Fruit fly (Drosophila melanogaster) whole organism, embryonic: ENCODE data around the gene Sfp23F.

ENCODE experiments used
- ATbp ChIP-seq: fragments of 200-800 bp; sonication (Bioruptor generic); optimal IDR thresholded peaks from 2 replicates; lab custom pipeline; 2017; ENCODE audit warnings: missing biosample characterization, mild to moderate bottlenecking, missing genetic modification characterization, missing genetic modification reagents
- Aef1 ChIP-seq: fragments of 200-800 bp; sonication (Bioruptor generic); IDR thresholded peaks from 3 replicates; pipeline ENCODE4 v1.3.6; 2022; ENCODE audit warnings: missing biosample characterization, missing genetic modification characterization
- Asciz ChIP-seq: fragments of 200-800 bp; sonication (Bioruptor generic); optimal IDR thresholded peaks from 2 replicates; lab custom pipeline; 2017; ENCODE audit warnings: missing biosample characterization, mild to moderate bottlenecking, missing genetic modification characterization, missing genetic modification reagents
- BEAF-32 ChIP-seq: fragments of 200-800 bp; sonication (Bioruptor generic); optimal IDR thresholded peaks from 3 replicates; lab custom pipeline; 2017; ENCODE audit warnings: missing biosample characterization, missing genetic modification characterization, mild to moderate bottlenecking, moderate library complexity, missing genetic modification reagents
- Bteb2 ChIP-seq: fragments of 200-800 bp; sonication (Bioruptor generic); optimal IDR thresholded peaks from 2 replicates; lab custom pipeline; 2016; ENCODE audit warnings: missing biosample characterization, missing genetic modification characterization
- CG10366 ChIP-seq: fragments of 200-800 bp; sonication (Bioruptor generic); IDR thresholded peaks from 2 replicates; pipeline ENCODE4 v1.3.6; 2022; ENCODE audit warnings: missing biosample characterization, missing genetic modification characterization
- CG11085 ChIP-seq: fragments of 200-800 bp; sonication (Bioruptor generic); IDR thresholded peaks from 2 replicates; pipeline ENCODE4 v1.3.6; 2022; ENCODE audit warnings: missing biosample characterization, missing genetic modification characterization
- CG1233 ChIP-seq: fragments of 200-800 bp; sonication (Bioruptor generic); optimal IDR thresholded peaks from 4 replicates; lab custom pipeline; 2018; ENCODE audit warnings: missing biosample characterization, mild to moderate bottlenecking, missing genetic modification characterization
- CG13296 ChIP-seq: fragments of 200-800 bp; sonication (Bioruptor generic); optimal IDR thresholded peaks from 3 replicates; lab custom pipeline; 2018; ENCODE audit warnings: missing biosample characterization, mild to moderate bottlenecking, missing genetic modification characterization
- CG13424 ChIP-seq: fragments of 200-800 bp; sonication (Bioruptor generic); optimal IDR thresholded peaks from 2 replicates; lab custom pipeline; 2019; ENCODE audit warnings: missing biosample characterization, mild to moderate bottlenecking, missing genetic modification characterization, moderate library complexity
- CG14050 ChIP-seq: fragments of 200-800 bp; sonication (Bioruptor generic); IDR thresholded peaks from 3 replicates; pipeline ENCODE4 v1.3.6; 2022; ENCODE audit warnings: missing biosample characterization, missing genetic modification characterization
- CG1603 ChIP-seq: fragments of 200-800 bp; sonication (Bioruptor generic); optimal IDR thresholded peaks from 2 replicates; lab custom pipeline; 2019; ENCODE audit warnings: missing biosample characterization, mild to moderate bottlenecking, missing genetic modification characterization, moderate library complexity
- CG17361 ChIP-seq: fragments of 200-800 bp; sonication (Bioruptor generic); IDR thresholded peaks from 3 replicates; pipeline ENCODE4 v1.3.6; 2022; ENCODE audit warnings: missing biosample characterization, missing genetic modification characterization
- CG1832 ChIP-seq: fragments of 200-800 bp; sonication (Bioruptor generic); optimal IDR thresholded peaks from 2 replicates; lab custom pipeline; 2017; ENCODE audit warnings: missing biosample characterization, mild to moderate bottlenecking, missing genetic modification characterization, inconsistent platforms
- CG2202 ChIP-seq: fragments of 200-800 bp; sonication (Bioruptor generic); optimal IDR thresholded peaks from 2 replicates; lab custom pipeline; 2018; ENCODE audit warnings: missing biosample characterization, mild to moderate bottlenecking, missing genetic modification characterization
- CG2712 ChIP-seq: fragments of 200-800 bp; optimal IDR thresholded peaks from 3 replicates; lab custom pipeline; 2019; ENCODE audit warnings: missing biosample characterization, mild to moderate bottlenecking, missing genetic modification characterization, moderate library complexity
- CG3065 ChIP-seq: fragments of 200-800 bp; sonication (Bioruptor generic); optimal IDR thresholded peaks from 2 replicates; lab custom pipeline; 2016; ENCODE audit warnings: missing biosample characterization, missing genetic modification characterization
- CG33557 ChIP-seq: fragments of 200-800 bp; sonication (Bioruptor generic); optimal IDR thresholded peaks from 2 replicates; lab custom pipeline; 2019; ENCODE audit warnings: missing biosample characterization, mild to moderate bottlenecking, missing genetic modification characterization, moderate library complexity
- CG3407 ChIP-seq: fragments of 200-800 bp; sonication (Bioruptor generic); optimal IDR thresholded peaks from 2 replicates; lab custom pipeline; 2018; ENCODE audit warnings: missing biosample characterization, mild to moderate bottlenecking, missing genetic modification characterization
- CG4360 ChIP-seq: fragments of 200-800 bp; sonication (Bioruptor generic); IDR thresholded peaks from 2 replicates; pipeline ENCODE4 v1.3.6; 2022; ENCODE audit warnings: missing biosample characterization, missing genetic modification characterization
- CG4730 ChIP-seq: fragments of 200-800 bp; sonication (Bioruptor generic); IDR thresholded peaks from 2 replicates; pipeline ENCODE4 v1.3.6; 2022; ENCODE audit warnings: missing biosample characterization, missing genetic modification characterization
- CG6689 ChIP-seq: fragments of 200-800 bp; sonication (Bioruptor generic); IDR thresholded peaks from 2 replicates; pipeline ENCODE4 v1.3.6; 2022; ENCODE audit warnings: missing biosample characterization, missing genetic modification characterization
- CG6765 ChIP-seq: fragments of 200-800 bp; sonication (Bioruptor generic); optimal IDR thresholded peaks from 3 replicates; lab custom pipeline; 2017; ENCODE audit warnings: missing biosample characterization, mild to moderate bottlenecking, missing genetic modification characterization
- CG7987 ChIP-seq: fragments of 200-800 bp; sonication (Bioruptor generic); optimal IDR thresholded peaks from 2 replicates; lab custom pipeline; 2018; ENCODE audit warnings: missing biosample characterization, mild to moderate bottlenecking, missing genetic modification characterization, moderate library complexity
- CG8089 ChIP-seq: fragments of 200-800 bp; sonication (Bioruptor generic); optimal IDR thresholded peaks from 3 replicates; lab custom pipeline; 2016; ENCODE audit warnings: missing biosample characterization, missing genetic modification characterization
- CG9437 ChIP-seq: fragments of 200-800 bp; sonication (Bioruptor generic); optimal IDR thresholded peaks from 2 replicates; lab custom pipeline; 2018; ENCODE audit warnings: missing biosample characterization, mild to moderate bottlenecking, missing genetic modification characterization
- Doc2 ChIP-seq: fragments of 200-800 bp; sonication (Bioruptor generic); IDR thresholded peaks from 2 replicates; pipeline ENCODE4 v1.3.6; 2022; ENCODE audit warnings: missing biosample characterization, missing genetic modification characterization
- Drgx ChIP-seq: fragments of 200-800 bp; sonication (Bioruptor generic); IDR thresholded peaks from 2 replicates; pipeline ENCODE4 v1.3.6; 2022; ENCODE audit warnings: missing biosample characterization, missing genetic modification characterization
- Gsc ChIP-seq: fragments of 200-800 bp; sonication (Bioruptor generic); IDR thresholded peaks from 2 replicates; pipeline ENCODE4 v1.3.6; 2022; ENCODE audit warnings: missing biosample characterization, missing genetic modification characterization
- Lhr ChIP-seq: fragments of 200-800 bp; sonication (Bioruptor generic); optimal IDR thresholded peaks from 3 replicates; lab custom pipeline; 2017; ENCODE audit warnings: mild to moderate bottlenecking, missing biosample characterization, missing genetic modification reagents, missing genetic modification characterization
- NFAT ChIP-seq: fragments of 200-800 bp; sonication (Bioruptor generic); IDR thresholded peaks from 2 replicates; pipeline ENCODE4 v1.3.6; 2022; ENCODE audit warnings: missing biosample characterization, missing genetic modification characterization
- Six4 ChIP-seq: fragments of 200-800 bp; sonication (Bioruptor generic); optimal IDR thresholded peaks from 2 replicates; lab custom pipeline; 2016; ENCODE audit warnings: missing biosample characterization, missing genetic modification characterization
- abd-A ChIP-seq: fragments of 200-800 bp; sonication (Bioruptor generic); optimal IDR thresholded peaks from 3 replicates; lab custom pipeline; 2019; ENCODE audit warnings: missing biosample characterization, mild to moderate bottlenecking, missing genetic modification characterization, moderate library complexity
- cas ChIP-seq: fragments of 200-800 bp; sonication (Bioruptor generic); IDR thresholded peaks from 2 replicates; pipeline ENCODE4 v1.3.6; 2022; ENCODE audit warnings: missing biosample characterization, missing genetic modification characterization
- crol ChIP-seq: fragments of 200-800 bp; sonication (Bioruptor generic); IDR thresholded peaks from 2 replicates; pipeline ENCODE4 v1.3.6; 2022; ENCODE audit warnings: missing biosample characterization, missing genetic modification characterization
- ems ChIP-seq: fragments of 200-800 bp; sonication (Bioruptor generic); optimal IDR thresholded peaks from 3 replicates; lab custom pipeline; 2016; ENCODE audit warnings: missing biosample characterization, missing genetic modification characterization
- eyg ChIP-seq: fragments of 200-800 bp; sonication (Bioruptor generic); optimal IDR thresholded peaks from 3 replicates; lab custom pipeline; 2016; ENCODE audit warnings: missing biosample characterization, missing genetic modification characterization
- fd102C ChIP-seq: fragments of 200-800 bp; sonication (Bioruptor generic); optimal IDR thresholded peaks from 2 replicates; lab custom pipeline; 2018; ENCODE audit warnings: missing biosample characterization, mild to moderate bottlenecking, missing genetic modification characterization, moderate library complexity
- fd64A ChIP-seq: fragments of 200-800 bp; sonication (Bioruptor generic); optimal IDR thresholded peaks from 3 replicates; lab custom pipeline; 2018; ENCODE audit warnings: missing biosample characterization, mild to moderate bottlenecking, missing genetic modification characterization
- gsb ChIP-seq: fragments of 200-800 bp; sonication (Bioruptor generic); IDR thresholded peaks from 2 replicates; pipeline ENCODE4 v1.3.6; 2022; ENCODE audit warnings: missing biosample characterization, missing genetic modification characterization
- jumu ChIP-seq: fragments of 200-800 bp; sonication (Bioruptor generic); optimal IDR thresholded peaks from 3 replicates; lab custom pipeline; 2016; ENCODE audit warnings: missing biosample characterization, missing genetic modification characterization
- pfk ChIP-seq: fragments of 200-800 bp; sonication (Bioruptor generic); optimal IDR thresholded peaks from 2 replicates; lab custom pipeline; 2018; ENCODE audit warnings: missing biosample characterization, mild to moderate bottlenecking, missing genetic modification characterization, moderate library complexity
- run ChIP-seq: fragments of 200-800 bp; sonication (Bioruptor generic); optimal IDR thresholded peaks from 3 replicates; lab custom pipeline; 2018; ENCODE audit warnings: missing biosample characterization, mild to moderate bottlenecking, missing genetic modification characterization
- schlank ChIP-seq: fragments of 200-800 bp; sonication (Bioruptor generic); optimal IDR thresholded peaks from 2 replicates; lab custom pipeline; 2018; ENCODE audit warnings: missing biosample characterization, mild to moderate bottlenecking, missing genetic modification characterization
- sens ChIP-seq: fragments of 200-800 bp; sonication (Bioruptor generic); peaks from one replicate; lab custom pipeline; 2016; ENCODE audit warnings: missing biosample characterization, missing genetic modification characterization
- shn ChIP-seq: fragments of 200-800 bp; sonication (Bioruptor generic); optimal IDR thresholded peaks from 3 replicates; lab custom pipeline; 2016; ENCODE audit warnings: missing biosample characterization, missing genetic modification characterization
- sr ChIP-seq: fragments of 200-800 bp; sonication (Bioruptor generic); IDR thresholded peaks from 3 replicates; pipeline ENCODE4 v1.3.6; 2022; ENCODE audit warnings: missing biosample characterization, missing genetic modification characterization
- stc ChIP-seq: fragments of 200-800 bp; sonication (Bioruptor generic); IDR thresholded peaks from 2 replicates; pipeline ENCODE4 v1.3.6; 2022; ENCODE audit warnings: missing biosample characterization, missing genetic modification characterization
- tx ChIP-seq: fragments of 200-800 bp; sonication (Bioruptor generic); optimal IDR thresholded peaks from 2 replicates; lab custom pipeline; 2016; ENCODE audit warnings: missing biosample characterization, missing genetic modification characterization
- unc-4 ChIP-seq: fragments of 200-800 bp; sonication (Bioruptor generic); IDR thresholded peaks from 2 replicates; pipeline ENCODE4 v1.3.6; 2022; ENCODE audit warnings: missing biosample characterization, missing genetic modification characterization; ENCODE audit not compliant: partially characterized antibody
- zen ChIP-seq: fragments of 200-800 bp; sonication (Bioruptor generic); optimal IDR thresholded peaks from 3 replicates; lab custom pipeline; 2018; ENCODE audit warnings: missing biosample characterization, mild to moderate bottlenecking, missing genetic modification characterization, moderate library complexity

Gene Sfp23F

DNA sequence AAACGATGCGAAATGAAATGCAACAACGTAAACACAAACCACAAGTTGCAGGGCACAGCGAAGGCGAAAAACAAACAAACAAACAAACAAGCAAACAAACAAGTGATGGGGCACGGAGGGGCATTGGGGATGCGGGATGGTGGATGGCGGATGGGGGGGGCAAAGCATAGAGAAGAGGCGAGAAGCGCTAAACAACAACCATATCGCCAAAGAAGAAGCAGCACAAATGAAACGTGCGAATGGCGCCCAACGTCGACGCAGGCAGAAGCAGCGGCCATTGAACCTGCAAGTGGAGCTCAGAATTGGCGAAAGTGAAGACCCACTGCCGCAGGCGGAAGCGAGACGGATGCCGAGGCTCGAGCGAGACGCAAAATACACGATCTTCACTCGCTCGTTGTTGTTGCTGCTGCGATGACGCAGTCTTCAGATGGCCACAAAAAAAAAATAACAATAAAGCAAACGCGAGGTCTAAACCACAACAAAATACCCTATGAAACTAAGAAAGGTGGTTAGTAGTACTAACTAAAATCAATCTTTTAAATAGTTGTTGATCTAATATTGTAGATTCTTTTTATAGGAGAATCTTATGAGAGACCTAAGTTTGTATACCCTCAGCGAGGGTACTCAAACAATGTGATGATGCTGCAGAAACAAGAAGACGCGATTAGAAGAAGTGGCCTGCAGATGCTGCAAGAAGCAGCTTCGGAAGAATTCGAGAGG is 41.6 kb downstream of the Sfp23F start (continued):
- no peak for TF ChIP-seq Doc2 (GFP tag; lab: Robert Waterston, UW)
- peak; percentile 29 for TF ChIP-seq CG33557 (GFP tag; lab: Kevin White, UChicago)
- TF ChIP-seq CG17361 (GFP tag; lab: Robert Waterston, UW) = 0 out of 3 replicates have a peak, but pooled peaks have one; percentile 13
- TF ChIP-seq eyg (GFP tag; lab: Kevin White, UChicago) = no peak
- TF ChIP-seq NFAT = no peak
- TF ChIP-seq BEAF-32 (GFP tag; lab: Kevin White, UChicago) = no peak
- no peak for TF ChIP-seq Lhr (GFP tag; lab: Kevin White, UChicago)
- TF ChIP-seq jumu = no peak
- TF ChIP-seq ATbp (GFP tag; lab: Kevin White, UChicago) = peak; percentile 66
- no peak for TF ChIP-seq shn (GFP tag; lab: Kevin White, UChicago)
- TF ChIP-seq fd102C (GFP tag; lab: Kevin White, UChicago) = no peak
- peak; percentile 7 for TF ChIP-seq CG2202
- TF ChIP-seq CG10366 (GFP tag; lab: Robert Waterston, UW) = peak; percentile 35; the same call in 1 of the 2 replicates
- TF ChIP-seq gsb = no peak
- no peak for TF ChIP-seq sr
- TF ChIP-seq CG1832 (GFP tag; lab: Kevin White, UChicago) = peak; percentile 20
- peak; percentile 28 for TF ChIP-seq CG1603 (tag; lab: Kevin White, UChicago)
- TF ChIP-seq CG2712 = peak; percentile 19
- TF ChIP-seq CG13424 (tag; lab: Kevin White, UChicago) = no peak
- TF ChIP-seq zen (tag; lab: Kevin White, UChicago) = no peak
- TF ChIP-seq CG6765 (GFP tag; lab: Kevin White, UChicago) = no peak
- no peak for TF ChIP-seq CG9437 (GFP tag; lab: Kevin White, UChicago)
- no peak for TF ChIP-seq unc-4
- TF ChIP-seq CG7987 (GFP tag; lab: Kevin White, UChicago) = no peak
- no peak for TF ChIP-seq abd-A (tag; lab: Kevin White, UChicago)
- TF ChIP-seq CG8089 (GFP tag; lab: Kevin White, UChicago) = no peak
- TF ChIP-seq ems (GFP tag; lab: Kevin White, UChicago) = no peak
- TF ChIP-seq CG6689 (GFP tag; lab: Robert Waterston, UW) = 0 out of 2 replicates have a peak, but pooled peaks have one; percentile 21
- TF ChIP-seq Six4 (GFP tag; lab: Kevin White, UChicago) = no peak
- peak; percentile 80 for TF ChIP-seq Drgx (GFP tag; lab: Robert Waterston, UW)
- TF ChIP-seq schlank (tag; lab: Kevin White, UChicago) = no peak
- TF ChIP-seq sens (GFP tag; lab: Kevin White, UChicago) = peak; percentile 73
- no peak for TF ChIP-seq CG11085
- peak; percentile 11 for TF ChIP-seq CG3407 (GFP tag; lab: Kevin White, UChicago)
- TF ChIP-seq CG1233 (GFP tag; lab: Kevin White, UChicago) = no peak
- TF ChIP-seq CG3065 (GFP tag; lab: Kevin White, UChicago) = no peak
- TF ChIP-seq stc = no peak
- TF ChIP-seq pfk (GFP tag; lab: Kevin White, UChicago) = no peak
- no peak for TF ChIP-seq Aef1 (GFP tag; lab: Robert Waterston, UW)
- no peak for TF ChIP-seq CG4730
- TF ChIP-seq Gsc (GFP tag; lab: Robert Waterston, UW) = no peak
- TF ChIP-seq cas (GFP tag; lab: Robert Waterston, UW) = no peak
- TF ChIP-seq tx (GFP tag; lab: Kevin White, UChicago) = no peak
- TF ChIP-seq CG4360 (GFP tag; lab: Robert Waterston, UW) = peak; percentile 41
- TF ChIP-seq Bteb2 = no peak
- TF ChIP-seq CG13296 (GFP tag; lab: Kevin White, UChicago) = no peak
- TF ChIP-seq crol (GFP tag; lab: Robert Waterston, UW) = peak; percentile 95
- peak; percentile 12 for TF ChIP-seq Asciz (GFP tag; lab: Kevin White, UChicago)
- no peak for TF ChIP-seq run (tag; lab: Kevin White, UChicago)
- TF ChIP-seq fd64A = peak; percentile 25
- TF ChIP-seq CG14050 (GFP tag; lab: Robert Waterston, UW) = no peak
